Fruit fly (Drosophila melanogaster) whole organism, embryonic: Measurements from ENCODE around the gene SCCRO.

Experiments used
- ATbp ChIP-seq: fragments of 200-800 bp; sonication (Bioruptor generic); optimal IDR thresholded peaks from 2 replicates; lab custom pipeline; 2017; ENCODE audit warnings: missing biosample characterization, mild to moderate bottlenecking, missing genetic modification characterization, missing genetic modification reagents
- Atf3 ChIP-seq: fragments of 200-800 bp; sonication (Bioruptor generic); optimal IDR thresholded peaks from 3 replicates; lab custom pipeline; 2016; ENCODE audit warnings: missing biosample characterization, missing genetic modification characterization
- CG10431 ChIP-seq: fragments of 200-800 bp; sonication (Bioruptor generic); optimal IDR thresholded peaks from 3 replicates; lab custom pipeline; 2018; ENCODE audit warnings: missing biosample characterization, mild to moderate bottlenecking, missing genetic modification characterization
- CG10565 ChIP-seq: fragments of 200-800 bp; sonication (Bioruptor generic); optimal IDR thresholded peaks from 3 replicates; lab custom pipeline; 2016; ENCODE audit warnings: missing biosample characterization, mild to moderate bottlenecking, missing genetic modification characterization
- CG10979 ChIP-seq: fragments of 200-800 bp; sonication (Bioruptor generic); optimal IDR thresholded peaks from 2 replicates; lab custom pipeline; 2018; ENCODE audit warnings: missing biosample characterization, mild to moderate bottlenecking, missing genetic modification characterization, moderate library complexity
- CG11695 ChIP-seq: fragments of 200-800 bp; sonication (Bioruptor generic); IDR thresholded peaks from 3 replicates; pipeline ENCODE4 v1.3.6; 2022; ENCODE audit warnings: missing biosample characterization, missing genetic modification characterization
- CG12155 ChIP-seq: fragments of 200-800 bp; sonication (Bioruptor generic); optimal IDR thresholded peaks from 3 replicates; lab custom pipeline; 2016; ENCODE audit warnings: missing biosample characterization, missing genetic modification characterization
- CG12391 ChIP-seq: fragments of 200-800 bp; sonication (Bioruptor generic); optimal IDR thresholded peaks from 3 replicates; lab custom pipeline; 2018; ENCODE audit warnings: missing biosample characterization, mild to moderate bottlenecking, missing genetic modification characterization, moderate library complexity
- CG12942 ChIP-seq: fragments of 200-800 bp; sonication (Bioruptor generic); optimal IDR thresholded peaks from 3 replicates; lab custom pipeline; 2016; ENCODE audit warnings: missing biosample characterization, missing genetic modification characterization
- CG1647 ChIP-seq: fragments of 200-800 bp; sonication (Bioruptor generic); optimal IDR thresholded peaks from 3 replicates; lab custom pipeline; 2016; ENCODE audit warnings: missing biosample characterization, missing genetic modification characterization
- CG18262 ChIP-seq: fragments of 200-800 bp; optimal IDR thresholded peaks from 3 replicates; lab custom pipeline; 2019; ENCODE audit warnings: missing biosample characterization, mild to moderate bottlenecking, missing genetic modification characterization, moderate library complexity
- CG2120 ChIP-seq: fragments of 200-800 bp; sonication (Bioruptor generic); optimal IDR thresholded peaks from 3 replicates; lab custom pipeline; 2016; ENCODE audit warnings: missing biosample characterization, missing genetic modification characterization
- CG2199 ChIP-seq: fragments of 200-800 bp; sonication (Bioruptor generic); IDR thresholded peaks from 3 replicates; pipeline ENCODE4 v1.3.6; 2022; ENCODE audit warnings: missing biosample characterization, missing genetic modification characterization
- CG3995 ChIP-seq: fragments of 200-800 bp; sonication (Bioruptor generic); optimal IDR thresholded peaks from 3 replicates; lab custom pipeline; 2016; ENCODE audit warnings: missing biosample characterization, missing genetic modification characterization
- CG4328 ChIP-seq: fragments of 200-800 bp; sonication (Bioruptor generic); optimal IDR thresholded peaks from 3 replicates; lab custom pipeline; 2017; ENCODE audit warnings: missing biosample characterization, missing genetic modification reagents, missing genetic modification characterization
- CG43689 ChIP-seq: fragments of 200-800 bp; sonication (Bioruptor generic); IDR thresholded peaks from 2 replicates; pipeline ENCODE4 v1.3.6; 2022; ENCODE audit warnings: missing biosample characterization, missing genetic modification characterization
- CG5953 ChIP-seq: fragments of 200-800 bp; sonication (Bioruptor generic); IDR thresholded peaks from 2 replicates; pipeline ENCODE4 v1.3.6; 2022; ENCODE audit warnings: missing biosample characterization, missing genetic modification characterization
- CG8765 ChIP-seq: fragments of 200-800 bp; sonication (Bioruptor generic); IDR thresholded peaks from 2 replicates; pipeline ENCODE4 v1.3.6; 2022; ENCODE audit warnings: missing biosample characterization, missing genetic modification characterization
- Dp ChIP-seq: fragments of 200-800 bp; sonication (Bioruptor generic); optimal IDR thresholded peaks from 2 replicates; lab custom pipeline; 2018; ENCODE audit warnings: missing biosample characterization, mild to moderate bottlenecking, missing genetic modification characterization, moderate library complexity
- E2f1 ChIP-seq: fragments of 200-800 bp; sonication (Bioruptor generic); IDR thresholded peaks from 2 replicates; pipeline ENCODE4 v1.3.6; 2022; ENCODE audit warnings: missing biosample characterization, missing genetic modification characterization
- Elba2 ChIP-seq: fragments of 200-800 bp; sonication (Bioruptor generic); optimal IDR thresholded peaks from 3 replicates; lab custom pipeline; 2016; ENCODE audit warnings: missing biosample characterization, missing genetic modification characterization
- Gug ChIP-seq: fragments of 200-800 bp; sonication (Bioruptor generic); IDR thresholded peaks from 4 replicates; pipeline ENCODE4 v1.3.6; 2022; ENCODE audit warnings: missing biosample characterization, missing genetic modification characterization
- H15 ChIP-seq: fragments of 200-800 bp; sonication (Bioruptor generic); IDR thresholded peaks from 3 replicates; pipeline ENCODE4 v1.3.6; 2022; ENCODE audit warnings: missing biosample characterization, missing genetic modification characterization
- HHEX ChIP-seq: fragments of 200-800 bp; sonication (Bioruptor generic); optimal IDR thresholded peaks from 3 replicates; lab custom pipeline; 2017; ENCODE audit warnings: missing biosample characterization, mild to moderate bottlenecking, missing genetic modification characterization, missing genetic modification reagents
- HLHmδ ChIP-seq: fragments of 200-800 bp; sonication (Bioruptor generic); optimal IDR thresholded peaks from 2 replicates; lab custom pipeline; 2018; ENCODE audit warnings: missing biosample characterization, mild to moderate bottlenecking, missing genetic modification characterization, moderate library complexity
- Hr78 ChIP-seq, 2 experiments: fragments of 200-800 bp in 1 of 2; fragments of >200 bp in 1 of 2; sonication (Bioruptor generic) in 1 of 2; optimal IDR thresholded peaks; 2 replicates each; lab custom pipeline; 2017 to 2019; ENCODE audit warnings: missing biosample characterization in 2 of 2, missing genetic modification characterization in 2 of 2, mild to moderate bottlenecking in 1 of 2, moderate library complexity in 1 of 2
- NC2β ChIP-seq: fragments of 200-800 bp; sonication (Bioruptor generic); optimal IDR thresholded peaks from 2 replicates; lab custom pipeline; 2016; ENCODE audit warnings: missing biosample characterization, missing genetic modification characterization
- NK7.1 ChIP-seq: fragments of 200-800 bp; sonication (Bioruptor generic); optimal IDR thresholded peaks from 3 replicates; lab custom pipeline; 2016; ENCODE audit warnings: missing biosample characterization, missing genetic modification characterization
- NfI ChIP-seq: fragments of 200-800 bp; sonication (Bioruptor generic); optimal IDR thresholded peaks from 3 replicates; lab custom pipeline; 2018; ENCODE audit warnings: missing biosample characterization, mild to moderate bottlenecking, missing genetic modification characterization, moderate library complexity
- PHDP ChIP-seq: fragments of 200-800 bp; sonication (Bioruptor generic); optimal IDR thresholded peaks from 3 replicates; lab custom pipeline; 2018; ENCODE audit warnings: missing biosample characterization, mild to moderate bottlenecking, missing genetic modification characterization, moderate library complexity
- Xbp1 ChIP-seq: fragments of 200-800 bp; sonication (Bioruptor generic); optimal IDR thresholded peaks from 3 replicates; lab custom pipeline; 2016; ENCODE audit warnings: missing biosample characterization, mild to moderate bottlenecking, missing genetic modification characterization
- YL-1 ChIP-seq: fragments of 200-800 bp; sonication (Bioruptor generic); optimal IDR thresholded peaks from 3 replicates; lab custom pipeline; 2017; ENCODE audit warnings: missing biosample characterization, mild to moderate bottlenecking, missing genetic modification characterization
- bcd ChIP-seq: fragments of 200-800 bp; sonication (Bioruptor generic); optimal IDR thresholded peaks from 2 replicates; lab custom pipeline; 2017; ENCODE audit warnings: missing biosample characterization, mild to moderate bottlenecking, missing genetic modification characterization
- cas ChIP-seq: fragments of 200-800 bp; sonication (Bioruptor generic); IDR thresholded peaks from 2 replicates; pipeline ENCODE4 v1.3.6; 2022; ENCODE audit warnings: missing biosample characterization, missing genetic modification characterization
- chinmo ChIP-seq: fragments of 200-800 bp; sonication (Bioruptor generic); IDR thresholded peaks from 4 replicates; pipeline ENCODE4 v1.3.6; 2022; ENCODE audit warnings: missing biosample characterization, missing genetic modification characterization; ENCODE audit not compliant: partially characterized antibody
- dimm ChIP-seq: fragments of 200-800 bp; sonication (Bioruptor generic); IDR thresholded peaks from 2 replicates; pipeline ENCODE4 v1.3.6; 2022; ENCODE audit warnings: missing biosample characterization, missing genetic modification characterization
- esg ChIP-seq: fragments of 200-800 bp; sonication (Bioruptor generic); conservative IDR thresholded peaks from 2 replicates; pipeline ENCODE4 v1.3.6; 2022; ENCODE audit warnings: missing biosample characterization, missing genetic modification characterization
- exex ChIP-seq: fragments of 200-800 bp; sonication (Bioruptor generic); optimal IDR thresholded peaks from 4 replicates; lab custom pipeline; 2018; ENCODE audit warnings: missing biosample characterization, mild to moderate bottlenecking, missing genetic modification characterization, moderate library complexity
- gce ChIP-seq: fragments of 200-800 bp; sonication (Bioruptor generic); IDR thresholded peaks from 3 replicates; pipeline ENCODE4 v1.3.6; 2022; ENCODE audit warnings: missing biosample characterization, missing genetic modification characterization
- her ChIP-seq: fragments of 200-800 bp; sonication (Bioruptor generic); optimal IDR thresholded peaks from 2 replicates; lab custom pipeline; 2016; ENCODE audit warnings: missing biosample characterization, missing genetic modification characterization
- ind ChIP-seq: fragments of 200-800 bp; sonication (Bioruptor generic); optimal IDR thresholded peaks from 3 replicates; lab custom pipeline; 2016; ENCODE audit warnings: missing biosample characterization, missing genetic modification characterization
- nau ChIP-seq: fragments of 200-800 bp; sonication (Bioruptor generic); optimal IDR thresholded peaks from 3 replicates; lab custom pipeline; 2017; ENCODE audit warnings: missing biosample characterization, mild to moderate bottlenecking, missing genetic modification characterization, missing genetic modification reagents
- pho ChIP-seq: fragments of 200-800 bp; sonication (Bioruptor generic); optimal IDR thresholded peaks from 2 replicates; lab custom pipeline; 2016; ENCODE audit warnings: missing biosample characterization, missing genetic modification characterization
- pita ChIP-seq: fragments of 200-800 bp; sonication (Bioruptor generic); optimal IDR thresholded peaks from 2 replicates; lab custom pipeline; 2017; ENCODE audit warnings: missing biosample characterization, mild to moderate bottlenecking, missing genetic modification characterization
- scrt ChIP-seq: fragments of 200-800 bp; sonication (Bioruptor generic); optimal IDR thresholded peaks from 2 replicates; lab custom pipeline; 2018; ENCODE audit warnings: missing biosample characterization, mild to moderate bottlenecking, missing genetic modification characterization, moderate library complexity
- slou ChIP-seq: fragments of 200-800 bp; sonication (Bioruptor generic); optimal IDR thresholded peaks from 3 replicates; lab custom pipeline; 2016; ENCODE audit warnings: missing biosample characterization, missing genetic modification characterization
- tap ChIP-seq: fragments of 200-800 bp; optimal IDR thresholded peaks from 3 replicates; lab custom pipeline; 2019; ENCODE audit warnings: missing biosample characterization, mild to moderate bottlenecking, missing genetic modification characterization, moderate library complexity
- vfl ChIP-seq: fragments of 200-800 bp; sonication (Bioruptor generic); optimal IDR thresholded peaks from 2 replicates; lab custom pipeline; 2016; ENCODE audit warnings: missing biosample characterization, missing genetic modification characterization

The SCCRO gene

DNA sequence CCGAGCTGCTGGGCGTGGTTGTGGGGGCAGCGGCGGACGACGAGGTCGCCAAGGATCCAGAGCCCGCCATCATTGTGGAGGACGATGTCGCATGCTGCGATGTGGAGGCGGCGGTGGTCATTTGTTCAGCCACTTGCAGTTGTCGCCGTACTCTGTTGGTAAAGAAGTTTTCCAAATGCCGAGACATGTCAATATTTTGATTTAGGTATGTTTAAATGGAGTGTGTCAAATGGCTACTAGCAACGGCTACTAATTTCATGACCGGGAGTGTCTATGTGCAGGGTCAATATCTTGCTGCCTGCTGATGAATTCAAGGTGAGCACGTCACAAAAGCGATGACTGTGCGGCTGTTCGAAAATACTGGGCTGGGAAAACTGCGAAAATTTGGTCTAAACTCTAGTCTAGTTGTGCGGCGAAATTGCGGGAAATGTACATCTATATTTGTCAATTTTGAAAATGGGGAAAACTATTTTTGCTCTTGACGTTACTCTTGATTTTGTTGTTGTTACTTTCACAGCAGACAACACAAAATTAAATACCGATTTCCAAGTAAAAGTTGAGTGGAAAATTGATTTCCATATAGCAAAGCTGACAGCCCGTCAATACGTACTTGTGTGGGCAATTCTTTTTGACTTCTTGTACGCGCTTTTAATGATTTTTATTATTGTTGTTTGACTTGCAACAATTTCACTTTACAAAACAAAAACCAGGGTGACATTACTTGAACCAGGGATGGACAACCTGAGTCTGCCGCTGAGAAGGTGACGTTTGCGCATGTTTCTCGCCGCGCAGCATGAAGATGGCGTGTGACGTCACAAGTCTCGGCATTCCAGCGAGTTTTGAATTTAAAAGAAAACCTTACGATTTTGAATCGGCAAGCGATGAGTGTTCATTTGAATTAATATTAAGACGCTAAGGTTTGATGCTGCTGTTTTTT, 24.5 kb downstream of the SCCRO start, which contains the start of gene CG7656 (continued):
- TF ChIP-seq Hr78 (GFP tag; optimal IDR thresholded peaks at IDR 0.05; lab: Kevin White, UChicago): peak in 1 of 2 experiments; percentile 30
- TF ChIP-seq Xbp1: peak; percentile 86
- peak; percentile 73 for TF ChIP-seq NfI (GFP tag; lab: Kevin White, UChicago)
- peak; percentile 73 for TF ChIP-seq CG12942 (GFP tag; lab: Kevin White, UChicago)
- peak; percentile 80 for TF ChIP-seq CG1647 (GFP tag; lab: Kevin White, UChicago)
- peak; percentile 23; the same call in 1 of the 2 replicates for TF ChIP-seq CG8765 (GFP tag; lab: Robert Waterston, UW)
- peak; percentile 72; the same call in 2 of the 3 replicates for TF ChIP-seq CG11695 (GFP tag; lab: Robert Waterston, UW)
- TF ChIP-seq YL-1 (GFP tag; lab: Kevin White, UChicago): peak; percentile 66
- 0 out of 2 replicates have a peak, but pooled peaks have one; percentile 11 for TF ChIP-seq cas (GFP tag; lab: Robert Waterston, UW)
- peak; percentile 39 for TF ChIP-seq Dp (GFP tag; lab: Kevin White, UChicago)
- TF ChIP-seq CG4328 (GFP tag; lab: Kevin White, UChicago): no peak
- peak; percentile 46 for TF ChIP-seq CG12391 (tag; lab: Kevin White, UChicago)
- TF ChIP-seq PHDP (tag; lab: Kevin White, UChicago): peak; percentile 18
- TF ChIP-seq CG5953 (GFP tag; lab: Robert Waterston, UW): peak; percentile 63; the same call in 1 of the 2 replicates
- TF ChIP-seq CG18262 (tag; lab: Kevin White, UChicago): no peak
- TF ChIP-seq slou (GFP tag; lab: Kevin White, UChicago): peak; percentile 19
- no peak for TF ChIP-seq tap (tag; lab: Kevin White, UChicago)
- TF ChIP-seq HLHmδ (GFP tag; lab: Kevin White, UChicago): peak; percentile 40
- TF ChIP-seq E2f1: peak; percentile 28; the same call in 1 of the 2 replicates
- no peak for TF ChIP-seq esg (GFP tag; lab: Robert Waterston, UW)
- peak; percentile 60; the same call in 1 of the 3 replicates for TF ChIP-seq gce (GFP tag; lab: Robert Waterston, UW)
- no peak for TF ChIP-seq nau (GFP tag; lab: Kevin White, UChicago)
- peak; percentile 70; the same call in 1 of the 3 replicates for TF ChIP-seq CG2199
- TF ChIP-seq CG43689 (GFP tag; lab: Robert Waterston, UW): no peak
- TF ChIP-seq Elba2: no peak
- TF ChIP-seq H15: peak; percentile 31; the same call in 1 of the 3 replicates
- peak; percentile 59 for TF ChIP-seq CG3995
- TF ChIP-seq CG10565: no peak
- no peak for TF ChIP-seq dimm
- TF ChIP-seq exex (tag; lab: Kevin White, UChicago): no peak
- TF ChIP-seq HHEX (GFP tag; lab: Kevin White, UChicago): no peak
- peak; percentile 87 for TF ChIP-seq Gug (GFP tag; lab: Robert Waterston, UW)
- TF ChIP-seq Atf3 (GFP tag; lab: Kevin White, UChicago): peak; percentile 70
- peak; percentile 71 for TF ChIP-seq vfl (GFP tag; lab: Kevin White, UChicago)
- TF ChIP-seq NC2β (GFP tag; lab: Kevin White, UChicago): peak; percentile 72
- TF ChIP-seq chinmo (GFP tag; lab: Robert Waterston, UW): 0 out of 4 replicates have a peak, but pooled peaks have one; percentile 72
- TF ChIP-seq CG12155 (GFP tag; lab: Kevin White, UChicago): peak; percentile 84
- peak; percentile 17 for TF ChIP-seq CG10979 (tag; lab: Kevin White, UChicago)
- no peak for TF ChIP-seq scrt (GFP tag; lab: Kevin White, UChicago)
- TF ChIP-seq NK7.1 (GFP tag; lab: Kevin White, UChicago): peak; percentile 33
- TF ChIP-seq CG10431 (GFP tag; lab: Kevin White, UChicago): no peak
- TF ChIP-seq pita (GFP tag; lab: Kevin White, UChicago): no peak
- peak; percentile 79 for TF ChIP-seq ind
- peak; percentile 76 for TF ChIP-seq her (GFP tag; lab: Kevin White, UChicago)
- TF ChIP-seq pho (GFP tag; lab: Kevin White, UChicago): peak; percentile 76
- peak; percentile 32 for TF ChIP-seq bcd
- TF ChIP-seq ATbp (GFP tag; lab: Kevin White, UChicago): peak; percentile 43
- TF ChIP-seq CG2120: peak; percentile 82
